Fruit fly (Drosophila melanogaster) whole organism, embryonic: ENCODE data around the gene Nf-YC.

Experiments
- Bdp1 ChIP-seq: fragments of 200-800 bp; sonication (Bioruptor generic); optimal IDR thresholded peaks from 3 replicates; lab custom pipeline; 2016; ENCODE audit warnings: missing biosample characterization, missing genetic modification characterization
- CG10274 ChIP-seq: fragments of 200-800 bp; sonication (Bioruptor generic); optimal IDR thresholded peaks from 3 replicates; lab custom pipeline; 2017; ENCODE audit warnings: missing biosample characterization, mild to moderate bottlenecking, missing genetic modification characterization
- CG11696 ChIP-seq: fragments of 200-800 bp; sonication (Bioruptor generic); IDR thresholded peaks from 2 replicates; pipeline ENCODE4 v1.3.6; 2022; ENCODE audit warnings: missing biosample characterization, missing genetic modification characterization
- CG12391 ChIP-seq: fragments of 200-800 bp; sonication (Bioruptor generic); optimal IDR thresholded peaks from 3 replicates; lab custom pipeline; 2018; ENCODE audit warnings: missing biosample characterization, mild to moderate bottlenecking, missing genetic modification characterization, moderate library complexity
- CG14860 ChIP-seq: fragments of 200-800 bp; sonication (Bioruptor generic); IDR thresholded peaks from 3 replicates; pipeline ENCODE4 v1.3.6; 2022; ENCODE audit warnings: missing biosample characterization, missing genetic modification characterization; ENCODE audit not compliant: partially characterized antibody
- CG1603 ChIP-seq: fragments of 200-800 bp; sonication (Bioruptor generic); optimal IDR thresholded peaks from 2 replicates; lab custom pipeline; 2019; ENCODE audit warnings: missing biosample characterization, mild to moderate bottlenecking, missing genetic modification characterization, moderate library complexity
- CG17385 ChIP-seq: fragments of 200-800 bp; sonication (Bioruptor generic); optimal IDR thresholded peaks from 3 replicates; lab custom pipeline; 2018; ENCODE audit warnings: missing biosample characterization, mild to moderate bottlenecking, missing genetic modification characterization
- CG17612 ChIP-seq: fragments of 200-800 bp; sonication (Bioruptor generic); IDR thresholded peaks from 2 replicates; pipeline ENCODE4 v1.3.6; 2022; ENCODE audit warnings: missing biosample characterization, missing genetic modification characterization
- CG1832 ChIP-seq: fragments of 200-800 bp; sonication (Bioruptor generic); optimal IDR thresholded peaks from 2 replicates; lab custom pipeline; 2017; ENCODE audit warnings: missing biosample characterization, mild to moderate bottlenecking, missing genetic modification characterization, inconsistent platforms
- CG2129 ChIP-seq: fragments of 200-800 bp; sonication (Bioruptor generic); IDR thresholded peaks from 2 replicates; pipeline ENCODE4 v1.3.6; 2022; ENCODE audit warnings: missing biosample characterization, missing genetic modification characterization; ENCODE audit not compliant: partially characterized antibody
- CG31388 ChIP-seq: fragments of 200-800 bp; sonication (Bioruptor generic); optimal IDR thresholded peaks from 2 replicates; lab custom pipeline; 2016; ENCODE audit warnings: missing biosample characterization, missing genetic modification characterization
- CG33557 ChIP-seq: fragments of 200-800 bp; sonication (Bioruptor generic); optimal IDR thresholded peaks from 2 replicates; lab custom pipeline; 2019; ENCODE audit warnings: missing biosample characterization, mild to moderate bottlenecking, missing genetic modification characterization, moderate library complexity
- CG3726 ChIP-seq: fragments of 200-800 bp; sonication (Bioruptor generic); IDR thresholded peaks from 3 replicates; pipeline ENCODE4, ENCODE4 v1.3.6; 2022; ENCODE audit warnings: missing biosample characterization, missing genetic modification characterization
- CG4854 ChIP-seq: fragments of 200-800 bp; sonication (Bioruptor generic); optimal IDR thresholded peaks from 2 replicates; lab custom pipeline; 2016; ENCODE audit warnings: missing biosample characterization, missing genetic modification characterization, inconsistent platforms
- CG6272 ChIP-seq: fragments of 200-800 bp; sonication (Bioruptor generic); IDR thresholded peaks from 2 replicates; pipeline ENCODE4 v1.3.6; 2022; ENCODE audit warnings: missing biosample characterization, missing genetic modification characterization
- CG8359 ChIP-seq: fragments of 200-800 bp; sonication (Bioruptor generic); optimal IDR thresholded peaks from 2 replicates; lab custom pipeline; 2017; ENCODE audit warnings: missing biosample characterization, mild to moderate bottlenecking, missing genetic modification characterization, borderline replicate concordance
- CG9817 ChIP-seq: fragments of 200-800 bp; sonication (Bioruptor generic); optimal IDR thresholded peaks from 2 replicates; lab custom pipeline; 2018; ENCODE audit warnings: missing biosample characterization, mild to moderate bottlenecking, missing genetic modification characterization, moderate library complexity
- CTCF ChIP-seq: fragments of 200-800 bp; sonication (Bioruptor generic); optimal IDR thresholded peaks from 2 replicates; lab custom pipeline; 2017; ENCODE audit warnings: missing biosample characterization, mild to moderate bottlenecking, missing genetic modification characterization, moderate library complexity
- Camta ChIP-seq: fragments of 200-800 bp; sonication (Bioruptor generic); optimal IDR thresholded peaks from 2 replicates; lab custom pipeline; 2016; ENCODE audit warnings: missing biosample characterization, missing genetic modification characterization
- CrebB ChIP-seq: fragments of 200-800 bp; sonication (Bioruptor generic); optimal IDR thresholded peaks from 3 replicates; lab custom pipeline; 2018; ENCODE audit warnings: missing biosample characterization, mild to moderate bottlenecking, missing genetic modification characterization
- Elba2 ChIP-seq: fragments of 200-800 bp; sonication (Bioruptor generic); optimal IDR thresholded peaks from 3 replicates; lab custom pipeline; 2016; ENCODE audit warnings: missing biosample characterization, missing genetic modification characterization
- Fer3 ChIP-seq: fragments of 200-800 bp; sonication (Bioruptor generic); optimal IDR thresholded peaks from 2 replicates; lab custom pipeline; 2018; ENCODE audit warnings: missing biosample characterization, mild to moderate bottlenecking, missing genetic modification characterization, moderate library complexity
- Gug ChIP-seq: fragments of 200-800 bp; sonication (Bioruptor generic); IDR thresholded peaks from 4 replicates; pipeline ENCODE4 v1.3.6; 2022; ENCODE audit warnings: missing biosample characterization, missing genetic modification characterization
- HmgD ChIP-seq: fragments of 200-800 bp; sonication (Bioruptor generic); optimal IDR thresholded peaks from 3 replicates; lab custom pipeline; 2016; ENCODE audit warnings: missing biosample characterization, missing genetic modification characterization
- Hr51 ChIP-seq, 2 experiments: fragments of 200-800 bp; sonication (Bioruptor generic); optimal IDR thresholded peaks; 2 replicates in 1 of 2; 3 replicates in 1 of 2; lab custom pipeline; 2016 to 2018; ENCODE audit warnings: missing biosample characterization in 2 of 2, missing genetic modification characterization in 2 of 2, mild to moderate bottlenecking in 1 of 2, moderate library complexity in 1 of 2
- MBD-R2 ChIP-seq: fragments of 200-800 bp; sonication (Bioruptor generic); IDR thresholded peaks from 2 replicates; pipeline ENCODE4 v1.3.6; 2022; ENCODE audit warnings: missing biosample characterization, missing genetic modification characterization
- Nf-YC ChIP-seq: fragments of 200-800 bp; optimal IDR thresholded peaks from 3 replicates; lab custom pipeline; 2019; ENCODE audit warnings: missing biosample characterization, mild to moderate bottlenecking, missing genetic modification characterization, moderate library complexity
- Side ChIP-seq: fragments of 200-800 bp; sonication (Bioruptor generic); optimal IDR thresholded peaks from 2 replicates; lab custom pipeline; 2016; ENCODE audit warnings: missing biosample characterization, missing genetic modification characterization
- Sin3A ChIP-seq: fragments of >200 bp; optimal IDR thresholded peaks from 2 replicates; lab custom pipeline; 2018
- Ssrp ChIP-seq: fragments of 200-800 bp; sonication (Bioruptor generic); optimal IDR thresholded peaks from 2 replicates; lab custom pipeline; 2018; ENCODE audit warnings: missing biosample characterization, mild to moderate bottlenecking, missing genetic modification characterization, moderate library complexity
- bcd ChIP-seq: fragments of 200-800 bp; sonication (Bioruptor generic); optimal IDR thresholded peaks from 2 replicates; lab custom pipeline; 2017; ENCODE audit warnings: missing biosample characterization, mild to moderate bottlenecking, missing genetic modification characterization
- danr ChIP-seq: fragments of 200-800 bp; sonication (Bioruptor generic); IDR thresholded peaks from 2 replicates; pipeline ENCODE4 v1.3.6; 2022; ENCODE audit warnings: missing biosample characterization, missing genetic modification characterization
- dm ChIP-seq: fragments of 200-800 bp; sonication (Bioruptor generic); optimal IDR thresholded peaks from 3 replicates; lab custom pipeline; 2016; ENCODE audit warnings: missing biosample characterization, missing genetic modification characterization
- fd3F ChIP-seq: fragments of 200-800 bp; sonication (Bioruptor generic); optimal IDR thresholded peaks from 2 replicates; lab custom pipeline; 2018; ENCODE audit warnings: missing biosample characterization, mild to moderate bottlenecking, missing genetic modification characterization, moderate library complexity
- hkb ChIP-seq, 2 experiments: fragments of 200-800 bp in 1 of 2; fragments of >200 bp in 1 of 2; sonication (Bioruptor generic) in 1 of 2; IDR thresholded peaks in 1 of 2; optimal IDR thresholded peaks in 1 of 2; 2 replicates each; pipeline versions ENCODE4 v1.3.6 to Lab custom; 2017 to 2022; ENCODE audit warnings: missing biosample characterization in 1 of 2, missing genetic modification characterization in 1 of 2
- insv ChIP-seq, 2 experiments: fragments of 200-800 bp; sonication (Bioruptor generic); optimal IDR thresholded peaks; 3 replicates each; lab custom pipeline; 2016 to 2018; ENCODE audit warnings: missing biosample characterization in 2 of 2, missing genetic modification characterization in 2 of 2
- ken ChIP-seq: fragments of 200-800 bp; sonication (Bioruptor generic); IDR thresholded peaks from 3 replicates; pipeline ENCODE4 v1.3.6; 2022; ENCODE audit warnings: missing biosample characterization, missing genetic modification characterization
- knrl ChIP-seq: fragments of 200-800 bp; sonication (Bioruptor generic); IDR thresholded peaks from 3 replicates; pipeline ENCODE4 v1.3.6; 2022; ENCODE audit warnings: missing biosample characterization, missing genetic modification characterization; ENCODE audit not compliant: partially characterized antibody
- peb ChIP-seq: fragments of 200-800 bp; sonication (Bioruptor generic); IDR thresholded peaks from 2 replicates; pipeline ENCODE4 v1.3.6; 2022; ENCODE audit warnings: missing biosample characterization, missing genetic modification characterization
- psq ChIP-seq: fragments of 200-800 bp; sonication (Bioruptor generic); optimal IDR thresholded peaks from 2 replicates; lab custom pipeline; 2017; ENCODE audit warnings: missing biosample characterization, missing genetic modification characterization
- pum ChIP-seq: fragments of 200-800 bp; sonication (Bioruptor generic); optimal IDR thresholded peaks from 2 replicates; lab custom pipeline; 2016; ENCODE audit warnings: missing biosample characterization, missing genetic modification characterization
- repo ChIP-seq: fragments of 200-800 bp; sonication (Bioruptor generic); optimal IDR thresholded peaks from 2 replicates; lab custom pipeline; 2016; ENCODE audit warnings: missing biosample characterization, missing genetic modification characterization
- tin ChIP-seq: fragments of 200-800 bp; sonication (Bioruptor generic); optimal IDR thresholded peaks from 3 replicates; lab custom pipeline; 2016; ENCODE audit warnings: missing biosample characterization, missing genetic modification characterization
- tna ChIP-seq: fragments of 200-800 bp; sonication (Bioruptor generic); IDR thresholded peaks from 2 replicates; pipeline ENCODE4 v1.3.6; 2022; ENCODE audit warnings: missing biosample characterization, missing genetic modification characterization; ENCODE audit not compliant: partially characterized antibody
- wek ChIP-seq: fragments of 200-800 bp; sonication (Bioruptor generic); optimal IDR thresholded peaks from 3 replicates; lab custom pipeline; 2018; ENCODE audit warnings: missing biosample characterization, mild to moderate bottlenecking, missing genetic modification characterization, moderate library complexity
- z ChIP-seq: fragments of 200-800 bp; sonication (Bioruptor generic); IDR thresholded peaks from 3 replicates; pipeline ENCODE4 v1.3.6; 2022; ENCODE audit warnings: missing biosample characterization, missing genetic modification characterization
- zen ChIP-seq: fragments of 200-800 bp; sonication (Bioruptor generic); optimal IDR thresholded peaks from 3 replicates; lab custom pipeline; 2018; ENCODE audit warnings: missing biosample characterization, mild to moderate bottlenecking, missing genetic modification characterization, moderate library complexity

Gene Nf-YC

DNA sequence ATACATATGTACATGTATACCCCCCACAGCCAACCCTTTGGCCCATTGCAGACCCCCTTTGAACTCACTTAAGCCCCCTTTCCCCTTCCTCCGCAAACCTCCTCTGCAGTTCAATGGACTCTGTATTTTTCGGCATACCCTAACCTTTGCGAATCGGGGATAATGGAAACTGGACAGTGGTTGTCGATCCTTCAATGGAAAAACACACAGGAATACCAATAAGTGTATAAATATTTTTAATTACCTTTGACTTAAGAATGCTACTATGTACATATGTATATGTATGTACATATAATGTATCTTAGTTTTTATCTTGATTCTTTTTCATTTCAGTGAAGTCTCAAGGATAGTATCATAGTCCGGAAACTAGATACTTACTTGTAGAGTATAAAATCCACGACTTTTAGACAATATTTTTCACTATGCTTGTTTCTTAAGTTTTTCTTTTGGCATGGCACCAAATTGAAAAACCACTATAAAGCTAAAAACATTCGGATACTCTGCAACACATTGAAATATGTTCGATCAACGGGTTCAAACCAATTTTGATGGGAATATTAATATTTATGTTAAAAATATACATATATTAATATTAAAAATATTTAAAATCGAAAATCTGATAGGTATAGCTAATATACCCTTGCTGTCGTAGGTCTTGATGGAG is 35.7 kb upstream of the Nf-YC start (continued):
- TF ChIP-seq zen (tag; lab: Kevin White, UChicago): peak; percentile 33
- peak; percentile 28 for TF ChIP-seq CG10274 (GFP tag; lab: Kevin White, UChicago)
- no peak for TF ChIP-seq CG8359 (GFP tag; lab: Kevin White, UChicago)
- peak; percentile 46 for TF ChIP-seq Nf-YC
- TF ChIP-seq CG9817 (tag; lab: Kevin White, UChicago): peak; percentile 52
- no peak for TF ChIP-seq tna (GFP tag; lab: Robert Waterston, UW)
- TF ChIP-seq pum (GFP tag; lab: Kevin White, UChicago): peak; percentile 16
- 0 out of 2 replicates have a peak, but pooled peaks have one; percentile 9 for TF ChIP-seq CG17612 (GFP tag; lab: Robert Waterston, UW)
- no peak for TF ChIP-seq Camta (GFP tag; lab: Kevin White, UChicago)
- peak; percentile 61 for TF ChIP-seq fd3F
- no peak for TF ChIP-seq insv (GFP tag; optimal IDR thresholded peaks at IDR 0.05; lab: Kevin White, UChicago)
- no peak for TF ChIP-seq Sin3A (lab: Kevin White, UChicago)
- TF ChIP-seq ken (GFP tag; lab: Robert Waterston, UW): peak; percentile 47; the same call in 1 of the 3 replicates
- TF ChIP-seq CG6272: no peak
- TF ChIP-seq danr (GFP tag; lab: Robert Waterston, UW): no peak
- no peak for TF ChIP-seq repo
- peak in 1 of 2 experiments; percentile 81 for TF ChIP-seq Hr51 (GFP tag; optimal IDR thresholded peaks at IDR 0.05; lab: Kevin White, UChicago)
- TF ChIP-seq peb (GFP tag; lab: Robert Waterston, UW): no peak
- TF ChIP-seq CG3726 (GFP tag; lab: Robert Waterston, UW): 0 out of 3 replicates have a peak, but pooled peaks have one; percentile 7
- no peak for TF ChIP-seq CTCF
- no peak for TF ChIP-seq z (GFP tag; lab: Robert Waterston, UW)
- TF ChIP-seq CG1603: no peak
- no peak for TF ChIP-seq Elba2 (GFP tag; lab: Kevin White, UChicago)
- no peak for TF ChIP-seq psq (GFP tag; lab: Kevin White, UChicago)
- TF ChIP-seq CG2129 (GFP tag; lab: Robert Waterston, UW): no peak
- TF ChIP-seq CG12391 (tag; lab: Kevin White, UChicago): peak; percentile 68
- peak; percentile 18 for TF ChIP-seq CrebB (tag; lab: Kevin White, UChicago)
- no peak for TF ChIP-seq hkb (optimal IDR thresholded peaks at IDR 0.05; lab: Kevin White, UChicago)
- peak; percentile 74 for TF ChIP-seq hkb (GFP tag; IDR thresholded peaks at IDR 0.05; lab: Robert Waterston, UW)
- TF ChIP-seq Bdp1 (GFP tag; lab: Kevin White, UChicago): no peak
- 0 out of 2 replicates have a peak, but pooled peaks have one; percentile 44 for TF ChIP-seq CG11696 (GFP tag; lab: Robert Waterston, UW)
- TF ChIP-seq tin (GFP tag; lab: Kevin White, UChicago): peak; percentile 60
- TF ChIP-seq MBD-R2 (GFP tag; lab: Robert Waterston, UW): peak; percentile 41; the same call in 1 of the 2 replicates
- no peak for TF ChIP-seq Side (GFP tag; lab: Kevin White, UChicago)
- no peak for TF ChIP-seq HmgD (GFP tag; lab: Kevin White, UChicago)
- TF ChIP-seq Fer3 (tag; lab: Kevin White, UChicago): peak; percentile 79
- TF ChIP-seq Gug (GFP tag; lab: Robert Waterston, UW): peak; percentile 26; the same call in 1 of the 4 replicates
- TF ChIP-seq Ssrp (tag; lab: Kevin White, UChicago): peak; percentile 75
- TF ChIP-seq CG33557: no peak
- TF ChIP-seq CG14860 (GFP tag; lab: Robert Waterston, UW): no peak
- TF ChIP-seq bcd: peak; percentile 77
- no peak for TF ChIP-seq CG1832 (GFP tag; lab: Kevin White, UChicago)
- no peak for TF ChIP-seq CG31388
- TF ChIP-seq knrl (GFP tag; lab: Robert Waterston, UW): no peak
- TF ChIP-seq CG4854 (GFP tag; lab: Kevin White, UChicago): no peak
- TF ChIP-seq wek (GFP tag; lab: Kevin White, UChicago): no peak
- TF ChIP-seq CG17385: peak; percentile 76
- no peak for TF ChIP-seq dm (GFP tag; lab: Kevin White, UChicago)
